Fruit fly (Drosophila melanogaster): Measurements from ENCODE around the gene CG13108.

DNA sequence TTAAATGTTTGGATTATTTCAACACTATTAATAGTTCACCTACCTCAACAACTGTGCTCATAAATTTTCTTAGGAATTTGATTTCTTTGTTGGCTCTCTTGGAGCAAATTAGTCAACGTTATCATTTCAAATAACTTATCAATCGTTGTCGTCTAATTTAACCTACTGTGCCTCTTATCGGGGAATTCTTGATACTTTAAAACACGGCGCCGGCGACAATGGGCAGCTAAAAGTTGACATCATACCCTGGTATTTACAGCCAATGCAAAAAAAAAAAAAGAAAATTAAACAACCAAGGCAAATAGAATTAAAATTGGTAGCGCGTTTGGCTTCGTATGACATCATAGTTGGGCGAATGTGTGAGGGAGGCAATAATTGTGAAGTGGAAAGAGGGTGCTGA lies 29.8 kb upstream of the CG13108 start:
- TF ChIP-seq EcR (GFP tag; optimal IDR thresholded peaks at IDR 0.05) (no peak), psq (optimal IDR thresholded peaks at IDR 0.05) (no peak)

Measured in whole organism.